Worm (Caenorhabditis elegans) whole organism, young adult: ENCODE data around the gene arrd-12.

ENCODE experiments used
- F39B2.1 ChIP-seq: fragments of 200-800 bp; sonication (Bioruptor generic); IDR thresholded peaks from 2 replicates; pipeline ENCODE4 v1.3.6; 2022; ENCODE audit warnings: missing genetic modification reagents, missing genetic modification characterization, missing compliant biosample characterization
- ama-1 ChIP-seq, 3 experiments: fragments of 150-350 bp in 1 of 3; sonication (generic microtip) in 2 of 3; optimal IDR thresholded peaks; 2 replicates each; lab custom pipeline; 2014 to 2018; ENCODE audit warnings: missing biosample characterization in 2 of 3, missing genetic modification characterization in 2 of 3, missing genetic modification reagents in 2 of 3
- dox-1 ChIP-seq: fragments of 200-800 bp; sonication (Bioruptor generic); IDR thresholded peaks from 2 replicates; pipeline ENCODE4 v1.3.6; 2022; ENCODE audit warnings: missing genetic modification reagents, missing genetic modification characterization, missing compliant biosample characterization
- him-1 ChIP-seq: sonication (generic microtip); optimal IDR thresholded peaks from 2 replicates; lab custom pipeline; 2016; ENCODE audit warnings: missing genotype, missing genetic modification reagents, missing genetic modification characterization, missing compliant biosample characterization
- lin-35 ChIP-seq, 3 experiments: fragments of 150-350 bp in 2 of 3; sonication (generic microtip) in 1 of 3; optimal IDR thresholded peaks; 2 replicates each; lab custom pipeline; 2014 to 2018; ENCODE audit warnings: missing biosample characterization in 3 of 3, missing genetic modification characterization in 3 of 3, missing genetic modification reagents in 3 of 3
- nfyb-1 ChIP-seq: fragments of 200-800 bp; sonication (Bioruptor generic); IDR thresholded peaks from 2 replicates; pipeline ENCODE4 v1.3.6; 2022; ENCODE audit warnings: missing genetic modification reagents, missing genetic modification characterization, missing compliant biosample characterization
- snpc-1.3 ChIP-seq: sonication (generic microtip); optimal IDR thresholded peaks from 2 replicates; lab custom pipeline; 2017; ENCODE audit warnings: missing genetic modification characterization, mild to moderate bottlenecking, missing compliant biosample characterization, antibody characterized with exemption, moderate library complexity, missing genotype, missing genetic modification reagents; ENCODE audit not compliant: insufficient read depth
- snpc-4 ChIP-seq, 5 experiments: fragments of 150-350 bp in 1 of 5; sonication (generic microtip) in 4 of 5; optimal IDR thresholded peaks; 2 replicates each; lab custom pipeline; 2014 to 2018; ENCODE audit warnings: missing genetic modification characterization in 5 of 5, missing biosample characterization in 3 of 5, antibody characterized with exemption in 2 of 5, mild to moderate bottlenecking in 2 of 5, missing compliant biosample characterization in 2 of 5, missing genotype in 2 of 5, moderate library complexity in 2 of 5, missing genetic modification reagents in 1 of 5
- sptf-2 ChIP-seq: fragments of 200-800 bp; sonication (Bioruptor generic); optimal IDR thresholded peaks from 2 replicates; lab custom pipeline; 2018; ENCODE audit warnings: mild to moderate bottlenecking, missing genetic modification characterization, missing compliant biosample characterization
- ztf-25 ChIP-seq: fragments of 200-800 bp; sonication (Bioruptor generic); IDR thresholded peaks from 2 replicates; pipeline ENCODE4 v1.3.6; 2022; ENCODE audit warnings: missing genetic modification reagents, missing genetic modification characterization, missing compliant biosample characterization

- TF ChIP-seq him-1 (tag; lab: Kevin White, UChicago) (no peak), F39B2.1 (GFP tag; lab: Robert Waterston, UW) (no peak), ama-1 (optimal IDR thresholded peaks at IDR 0.05; lab: Kevin White, UChicago) (no peak), ama-1 (GFP tag; optimal IDR thresholded peaks at IDR 0.05; lab: Kevin White, UChicago) (no peak), sptf-2 (GFP tag; lab: Kevin White, UChicago) (no peak), dox-1 (GFP tag; lab: Robert Waterston, UW) (no peak), snpc-1.3 (tag; lab: Kevin White, UChicago) (no peak), lin-35 (GFP tag; optimal IDR thresholded peaks at IDR 0.05; lab: Kevin White, UChicago) (no peak), ztf-25 (GFP tag; lab: Robert Waterston, UW) (no peak), nfyb-1 (no peak), snpc-4 (GFP tag; optimal IDR thresholded peaks at IDR 0.05; lab: Kevin White, UChicago) (no peak), snpc-4 (tag; optimal IDR thresholded peaks at IDR 0.05; lab: Kevin White, UChicago) (no peak)
Measured at ce11 chrII:13758108-13758507, 7.9 kb upstream of the arrd-12 start, which contains the start of gene arrd-13.
